Worm (Caenorhabditis elegans) whole organism, L4/young adult: ENCODE data around the gene pen-2.

Source experiments
- W03F9.2 ChIP-seq: fragments of 150-350 bp; optimal IDR thresholded peaks from 2 replicates; lab custom pipeline; 2014; ENCODE audit warnings: missing biosample characterization, missing genetic modification characterization
- dao-5 ChIP-seq: sonication (generic microtip); optimal IDR thresholded peaks from 2 replicates; lab custom pipeline; 2016; ENCODE audit warnings: missing genotype, missing genetic modification characterization, moderate library complexity, missing compliant biosample characterization

DNA sequence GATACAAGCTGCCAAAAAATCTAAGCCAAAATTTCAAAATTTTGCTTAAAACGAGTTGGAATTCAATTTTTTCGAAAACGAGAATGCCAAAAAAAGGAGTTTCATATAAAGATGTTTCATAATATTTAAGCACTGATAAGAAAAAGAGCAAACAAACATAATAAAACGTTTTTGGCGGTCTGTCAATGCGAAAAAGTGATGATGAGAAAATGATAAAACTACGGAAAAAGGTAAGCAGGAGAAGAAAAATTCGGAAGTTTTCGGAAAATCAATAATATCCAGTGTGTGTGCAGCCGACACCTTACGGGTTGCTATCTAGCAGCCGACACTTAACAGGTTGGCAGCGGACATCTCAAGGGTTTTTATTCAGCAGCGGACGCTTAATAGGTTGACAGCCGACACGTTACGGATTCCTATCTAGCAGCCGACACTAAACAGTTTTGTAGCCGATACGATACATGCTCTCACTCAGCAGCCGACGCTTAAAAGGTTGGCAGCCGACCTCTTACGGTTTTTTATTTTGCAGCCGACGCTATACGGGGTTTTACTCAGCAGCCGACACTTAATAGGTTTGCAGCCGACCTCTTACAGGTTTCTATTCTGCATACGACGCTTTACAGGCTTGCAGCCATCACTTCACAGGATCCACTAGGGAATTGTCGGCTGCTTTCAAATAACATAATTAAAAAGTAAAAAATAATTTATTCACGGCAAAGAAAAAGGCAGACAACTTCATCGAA, 29.2 kb downstream of the pen-2 start:
- no peak for TF ChIP-seq dao-5
- no peak for TF ChIP-seq W03F9.2
